Worm (Caenorhabditis elegans) whole organism, L1 larva: ENCODE data around the gene chil-24.

Experiments used
- C16A3.4 ChIP-seq: fragments of 150-350 bp; optimal IDR thresholded peaks from 2 replicates; lab custom pipeline; 2014; ENCODE audit warnings: missing biosample characterization, missing genetic modification characterization
- alr-1 ChIP-seq: fragments of 200-800 bp; sonication (Bioruptor generic); optimal IDR thresholded peaks from 2 replicates; lab custom pipeline; 2018; ENCODE audit warnings: borderline replicate concordance, mild to moderate bottlenecking, missing genetic modification characterization, missing compliant biosample characterization
- ama-1 ChIP-seq: fragments of 150-350 bp; optimal IDR thresholded peaks from 2 replicates; lab custom pipeline; 2014
- ceh-63 ChIP-seq: fragments of 200-800 bp; sonication (Bioruptor generic); optimal IDR thresholded peaks from 2 replicates; lab custom pipeline; 2018; ENCODE audit warnings: mild to moderate bottlenecking, missing genetic modification characterization, missing compliant biosample characterization
- ceh-82 ChIP-seq, 3 experiments: fragments of 150-350 bp in 1 of 3; sonication (generic microtip) in 2 of 3; optimal IDR thresholded peaks; 2 replicates each; lab custom pipeline; 2014 to 2017; ENCODE audit warnings: missing biosample characterization in 3 of 3, missing genetic modification characterization in 3 of 3
- ceh-88 ChIP-seq: fragments of 200-800 bp; sonication (Bioruptor generic); IDR thresholded peaks from 2 replicates; pipeline ENCODE4 v1.3.6; 2022; ENCODE audit warnings: missing genetic modification characterization, missing compliant biosample characterization
- ces-1 ChIP-seq: fragments of 150-350 bp; optimal IDR thresholded peaks from 2 replicates; lab custom pipeline; 2014; ENCODE audit warnings: missing biosample characterization, missing genetic modification reagents, missing genetic modification characterization
- efl-3 ChIP-seq: fragments of 200-800 bp; sonication (Bioruptor generic); optimal IDR thresholded peaks from 2 replicates; lab custom pipeline; 2018; ENCODE audit warnings: mild to moderate bottlenecking, missing genetic modification characterization, missing compliant biosample characterization
- elt-2 ChIP-seq: sonication (generic microtip); optimal IDR thresholded peaks from 2 replicates; lab custom pipeline; 2016; ENCODE audit warnings: missing genetic modification characterization, mild to moderate bottlenecking, inconsistent platforms, missing compliant biosample characterization, missing genetic modification reagents
- elt-3 ChIP-seq, 6 experiments: fragments of 150-350 bp in 1 of 6; sonication (generic microtip); optimal IDR thresholded peaks; 2 replicates each; lab custom pipeline; 2017 to 2018; ENCODE audit warnings: missing biosample characterization in 6 of 6, missing genetic modification characterization in 6 of 6, inconsistent platforms in 1 of 6
- fkh-10 ChIP-seq: sonication (generic microtip); optimal IDR thresholded peaks from 2 replicates; lab custom pipeline; 2017; ENCODE audit warnings: missing biosample characterization, missing genetic modification reagents, missing genetic modification characterization
- fkh-4 ChIP-seq: sonication (generic microtip); optimal IDR thresholded peaks from 2 replicates; lab custom pipeline; 2016; ENCODE audit warnings: missing compliant biosample characterization, missing genetic modification characterization, borderline replicate concordance
- fkh-8 ChIP-seq: sonication (generic microtip); optimal IDR thresholded peaks from 2 replicates; lab custom pipeline; 2016; ENCODE audit warnings: mild to moderate bottlenecking, missing genetic modification characterization, missing compliant biosample characterization
- hpl-2 ChIP-seq: fragments of 150-350 bp; optimal IDR thresholded peaks from 2 replicates; lab custom pipeline; 2014; ENCODE audit warnings: missing biosample characterization, missing genetic modification reagents, missing genetic modification characterization
- irx-1 ChIP-seq: sonication (generic microtip); optimal IDR thresholded peaks from 2 replicates; lab custom pipeline; 2016; ENCODE audit warnings: missing genetic modification characterization, missing compliant biosample characterization
- isw-1 ChIP-seq: fragments of 200-800 bp; sonication (Bioruptor generic); IDR thresholded peaks from 2 replicates; pipeline ENCODE4 v1.3.6; 2022; ENCODE audit warnings: missing genetic modification characterization, missing compliant biosample characterization
- lin-13 ChIP-seq: fragments of 150-350 bp; optimal IDR thresholded peaks from 2 replicates; lab custom pipeline; 2014; ENCODE audit warnings: missing biosample characterization, missing genetic modification reagents, missing genetic modification characterization
- lin-14 ChIP-seq: fragments of 200-800 bp; sonication (Bioruptor generic); optimal IDR thresholded peaks from 2 replicates; lab custom pipeline; 2018; ENCODE audit warnings: mild to moderate bottlenecking, missing genetic modification characterization, moderate library complexity, missing compliant biosample characterization
- lin-15B ChIP-seq: fragments of 150-350 bp; sonication (generic microtip); optimal IDR thresholded peaks from 3 replicates; lab custom pipeline; 2014; ENCODE audit warnings: missing biosample characterization, missing genetic modification characterization
- lin-35 ChIP-seq, 2 experiments: fragments of 150-350 bp; optimal IDR thresholded peaks; 2 replicates each; lab custom pipeline; 2014; ENCODE audit warnings: missing biosample characterization in 2 of 2, missing genetic modification characterization in 2 of 2, missing genetic modification reagents in 2 of 2
- lin-39 ChIP-seq: fragments of 150-350 bp; optimal IDR thresholded peaks from 2 replicates; lab custom pipeline; 2014; ENCODE audit warnings: missing biosample characterization, missing genetic modification reagents, missing genetic modification characterization
- mdl-1 ChIP-seq, 2 experiments: fragments of 150-350 bp; optimal IDR thresholded peaks; 2 replicates each; lab custom pipeline; 2014 to 2017; ENCODE audit warnings: missing biosample characterization in 2 of 2, missing genetic modification characterization in 2 of 2, inconsistent platforms in 1 of 2
- mef-2 ChIP-seq: fragments of 150-350 bp; optimal IDR thresholded peaks from 2 replicates; lab custom pipeline; 2014; ENCODE audit warnings: missing biosample characterization, missing genetic modification characterization
- mep-1 ChIP-seq: fragments of 150-350 bp; optimal IDR thresholded peaks from 2 replicates; lab custom pipeline; 2014; ENCODE audit warnings: missing biosample characterization, missing genetic modification characterization
- nhr-12 ChIP-seq: sonication (generic microtip); optimal IDR thresholded peaks from 2 replicates; lab custom pipeline; 2017; ENCODE audit warnings: missing biosample characterization, missing genetic modification characterization
- nhr-19 ChIP-seq: fragments of 200-800 bp; sonication (Bioruptor generic); conservative IDR thresholded peaks from 2 replicates; pipeline ENCODE4 v1.3.6; 2022; ENCODE audit warnings: missing genetic modification characterization, missing compliant biosample characterization
- nhr-20 ChIP-seq: sonication (generic microtip); optimal IDR thresholded peaks from 2 replicates; lab custom pipeline; 2016; ENCODE audit warnings: mild to moderate bottlenecking, missing genetic modification characterization, missing compliant biosample characterization
- nhr-237 ChIP-seq: fragments of 150-350 bp; optimal IDR thresholded peaks from 2 replicates; lab custom pipeline; 2014; ENCODE audit warnings: missing biosample characterization, missing genetic modification characterization
- nhr-76 ChIP-seq: sonication (generic microtip); optimal IDR thresholded peaks from 2 replicates; lab custom pipeline; 2017; ENCODE audit warnings: missing biosample characterization, missing genetic modification characterization
- skn-1 ChIP-seq: fragments of 150-350 bp; optimal IDR thresholded peaks from 2 replicates; lab custom pipeline; 2014; ENCODE audit warnings: missing biosample characterization, missing genetic modification characterization
- snpc-4 ChIP-seq: fragments of 150-350 bp; optimal IDR thresholded peaks from 2 replicates; lab custom pipeline; 2014; ENCODE audit warnings: missing biosample characterization, missing genetic modification characterization
- snu-23 ChIP-seq: sonication (generic microtip); optimal IDR thresholded peaks from 2 replicates; lab custom pipeline; 2016; ENCODE audit warnings: missing genetic modification characterization, missing compliant biosample characterization
- sox-4 ChIP-seq: sonication (generic microtip); optimal IDR thresholded peaks from 2 replicates; lab custom pipeline; 2016; ENCODE audit warnings: missing genetic modification characterization, missing compliant biosample characterization
- swsn-7 ChIP-seq: sonication (generic microtip); optimal IDR thresholded peaks from 2 replicates; lab custom pipeline; 2016; ENCODE audit warnings: missing genetic modification characterization, missing compliant biosample characterization
- tbx-2 ChIP-seq: sonication (generic microtip); optimal IDR thresholded peaks from 2 replicates; lab custom pipeline; 2016; ENCODE audit warnings: missing genetic modification characterization, missing compliant biosample characterization
- tlp-1 ChIP-seq: fragments of 150-350 bp; optimal IDR thresholded peaks from 2 replicates; lab custom pipeline; 2014; ENCODE audit warnings: missing biosample characterization, missing genetic modification characterization
- unc-130 ChIP-seq: fragments of 150-350 bp; optimal IDR thresholded peaks from 2 replicates; lab custom pipeline; 2017; ENCODE audit warnings: missing biosample characterization, missing genetic modification characterization, inconsistent platforms
- unc-30 ChIP-seq: sonication (generic microtip); optimal IDR thresholded peaks from 2 replicates; lab custom pipeline; 2017; ENCODE audit warnings: missing biosample characterization, missing genetic modification characterization
- unc-86 ChIP-seq: sonication (generic microtip); optimal IDR thresholded peaks from 2 replicates; lab custom pipeline; 2016; ENCODE audit warnings: missing genetic modification characterization, missing compliant biosample characterization
- vab-15 ChIP-seq: sonication (generic microtip); optimal IDR thresholded peaks from 2 replicates; lab custom pipeline; 2017; ENCODE audit warnings: missing genotype, mild to moderate bottlenecking, missing genetic modification characterization, missing compliant biosample characterization
- xbp-1 ChIP-seq: sonication (generic microtip); optimal IDR thresholded peaks from 2 replicates; lab custom pipeline; 2016; ENCODE audit warnings: missing genetic modification characterization, missing compliant biosample characterization
- zip-4 ChIP-seq: fragments of 200-800 bp; sonication (Bioruptor generic); optimal IDR thresholded peaks from 2 replicates; lab custom pipeline; 2018; ENCODE audit warnings: mild to moderate bottlenecking, missing genetic modification characterization, moderate library complexity, missing compliant biosample characterization
- ztf-11 ChIP-seq, 2 experiments: sonication (generic microtip); optimal IDR thresholded peaks; 2 replicates each; lab custom pipeline; 2016 to 2017; ENCODE audit warnings: missing genetic modification characterization in 2 of 2, missing biosample characterization in 1 of 2, missing compliant biosample characterization in 1 of 2

Gene chil-24

ce11 chrII:3154383-3154782 is 25.4 kb downstream of the chil-24 start, which contains the start of gene sri-32:
Gene sri-32, minus strand, starts transcription at chrII:3154483.
- TF ChIP-seq hpl-2 (GFP tag; lab: Kevin White, UChicago) = no peak
- no peak for TF ChIP-seq mef-2 (tag; lab: Kevin White, UChicago)
- TF ChIP-seq elt-2 (tag; lab: Kevin White, UChicago) = no peak
- TF ChIP-seq alr-1 = no peak
- no peak for TF ChIP-seq irx-1 (tag; lab: Kevin White, UChicago)
- TF ChIP-seq zip-4 (GFP tag; lab: Kevin White, UChicago) = no peak
- no peak for TF ChIP-seq lin-39
- no peak for TF ChIP-seq tbx-2
- no peak for TF ChIP-seq fkh-10
- no peak for TF ChIP-seq lin-15B

- TF ChIP-seq isw-1 (no peak), nhr-12 (tag; lab: Kevin White, UChicago) (no peak), skn-1 (tag; lab: Kevin White, UChicago) (no peak), fkh-8 (peak; percentile 57), nhr-237 (no peak), C16A3.4 (no peak), swsn-7 (tag; lab: Kevin White, UChicago) (no peak)
Measured at ce11 chrII:3156749-3157148, 27.8 kb downstream of the chil-24 start, which contains the start of gene sri-33. Gene sri-33, minus strand, starts transcription at chrII:3156849.

ce11 chrII:3158985-3159384 is 30.0 kb downstream of the chil-24 start, which contains the start of gene sri-34:
Gene sri-34, minus strand, starts transcription at chrII:3159085.
- TF ChIP-seq isw-1 = no peak
- no peak for TF ChIP-seq sox-4 (tag; lab: Kevin White, UChicago)
- no peak for TF ChIP-seq snpc-4 (tag; lab: Kevin White, UChicago)
- no peak for TF ChIP-seq fkh-4 (tag; lab: Kevin White, UChicago)
- TF ChIP-seq ztf-11 (tag; optimal IDR thresholded peaks at IDR 0.05; lab: Kevin White, UChicago) = no peak
- no peak for TF ChIP-seq lin-13 (GFP tag; lab: Kevin White, UChicago)
- TF ChIP-seq ces-1 (GFP tag; lab: Kevin White, UChicago) = no peak
- TF ChIP-seq lin-15B = no peak
- TF ChIP-seq irx-1 (tag; lab: Kevin White, UChicago) = no peak
- no peak for TF ChIP-seq hpl-2 (GFP tag; lab: Kevin White, UChicago)
- no peak for TF ChIP-seq ceh-88 (GFP tag; lab: Robert Waterston, UW)
- no peak for TF ChIP-seq unc-86
- TF ChIP-seq lin-35 (GFP tag; optimal IDR thresholded peaks at IDR 0.05; lab: Kevin White, UChicago) = no peak
- TF ChIP-seq mdl-1 (tag; optimal IDR thresholded peaks at IDR 0.05; lab: Kevin White, UChicago) = no peak
- TF ChIP-seq ceh-63 (GFP tag; lab: Kevin White, UChicago) = no peak
- TF ChIP-seq efl-3 = no peak
- TF ChIP-seq nhr-12 (tag; lab: Kevin White, UChicago) = no peak
- TF ChIP-seq nhr-76 (tag; lab: Kevin White, UChicago) = no peak
- TF ChIP-seq, all 84 proteins: peak for 0

- TF ChIP-seq nhr-20 (tag; lab: Kevin White, UChicago) = no peak
- no peak for TF ChIP-seq irx-1 (tag; lab: Kevin White, UChicago)
- TF ChIP-seq unc-86 = no peak
- TF ChIP-seq lin-14 (GFP tag; lab: Kevin White, UChicago) = no peak
- TF ChIP-seq nhr-19 (GFP tag; lab: Robert Waterston, UW) = no peak
- no peak for TF ChIP-seq snu-23
- TF ChIP-seq unc-130 (tag; lab: Kevin White, UChicago) = no peak
- TF ChIP-seq zip-4 (GFP tag; lab: Kevin White, UChicago) = no peak
- TF ChIP-seq tbx-2 = no peak
- no peak for TF ChIP-seq fkh-4 (tag; lab: Kevin White, UChicago)
- no peak for TF ChIP-seq isw-1
- TF ChIP-seq xbp-1 (tag; lab: Kevin White, UChicago) = no peak
- no peak for TF ChIP-seq vab-15 (tag; lab: Kevin White, UChicago)
- TF ChIP-seq unc-30 (tag; lab: Kevin White, UChicago) = no peak
- TF ChIP-seq ceh-82 (tag; optimal IDR thresholded peaks at IDR 0.05; lab: Kevin White, UChicago) = no peak
- TF ChIP-seq ama-1 (lab: Kevin White, UChicago) = no peak
- TF ChIP-seq elt-3 (tag; optimal IDR thresholded peaks at IDR 0.05; lab: Kevin White, UChicago) = no peak
- no peak for TF ChIP-seq mep-1 (tag; lab: Kevin White, UChicago)
- TF ChIP-seq fkh-8 = no peak
- TF ChIP-seq tlp-1 = no peak
Measured at ce11 chrII:3170089-3170488, 41.1 kb downstream of the chil-24 start, which contains the start of gene fbxc-55. Gene fbxc-55, minus strand, starts transcription at chrII:3170189.
